Fruit fly (Drosophila melanogaster): ENCODE measurements around the gene sens.

sens gene

DNA sequence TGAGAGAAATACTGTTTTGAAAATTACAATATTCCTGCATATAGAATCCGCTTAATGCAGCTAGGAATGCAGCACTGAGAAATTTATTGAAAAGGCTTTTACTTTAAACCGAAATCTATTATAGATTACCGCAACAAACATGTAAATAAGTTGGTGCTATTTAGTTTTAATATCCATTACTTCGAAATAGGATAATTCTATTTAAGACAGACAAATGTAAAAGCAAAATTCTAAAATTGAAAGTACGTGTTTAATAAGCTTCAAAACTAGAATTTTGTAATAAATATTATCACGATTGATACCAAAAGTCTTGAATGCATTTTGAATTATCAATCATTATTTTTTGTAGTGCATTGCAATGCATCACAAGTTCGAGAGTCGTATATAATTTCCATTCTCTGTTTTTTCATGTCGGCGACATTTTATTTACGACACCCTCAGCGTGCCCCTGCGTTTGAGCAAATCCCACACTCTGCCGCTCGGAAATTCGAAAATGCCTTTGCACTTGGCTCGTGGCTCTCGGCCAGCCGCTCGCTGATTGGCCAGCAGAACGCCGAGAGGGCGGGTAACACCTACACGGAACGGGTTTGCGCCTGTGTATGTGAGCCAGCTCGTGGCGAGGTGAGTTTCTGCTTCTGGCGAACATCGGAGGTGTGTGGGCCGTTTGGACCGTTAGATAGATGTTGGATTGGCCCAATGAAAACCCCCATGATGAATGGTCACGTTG is 2.4 kb upstream of the sens start (continued):
- TF ChIP-seq CG6689 (GFP tag; IDR thresholded peaks at IDR 0.05) (peak; percentile 48), Gug (GFP tag; IDR thresholded peaks at IDR 0.05) (no peak; the same call in 3 of the 4 replicates), gsb-n (tag; optimal IDR thresholded peaks at IDR 0.05) (peak; percentile 6), CG16779 (GFP tag; IDR thresholded peaks at IDR 0.05) (no peak), klu (GFP tag; IDR thresholded peaks at IDR 0.05) (no peak), CG14965 (GFP tag; optimal IDR thresholded peaks at IDR 0.05; ENCODE audit: borderline replicate concordance) (no peak)

DNA sequence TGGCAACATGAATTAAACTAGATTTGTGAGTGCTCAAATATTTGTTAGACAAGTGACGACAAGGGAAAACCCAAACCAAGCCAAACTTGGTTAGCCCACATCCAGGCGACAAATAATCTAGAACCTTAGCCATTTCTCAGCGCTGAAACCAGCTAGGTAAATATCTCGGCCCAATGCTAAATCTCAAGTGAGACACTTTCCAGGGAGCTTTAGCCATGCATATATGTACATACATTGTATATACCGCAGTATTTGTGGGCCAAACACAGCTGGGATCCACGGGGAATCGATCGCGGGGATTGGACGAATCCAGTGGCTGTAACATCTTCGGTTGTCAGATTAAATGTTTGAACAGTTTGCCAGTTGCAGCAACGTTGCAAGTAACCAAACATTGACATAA is 3.3 kb downstream of the sens start:
- TF ChIP-seq CG5180 (GFP tag; optimal IDR thresholded peaks at IDR 0.05) (no peak), Ets65A (GFP tag) (peak; percentile 35), Asciz (GFP tag; optimal IDR thresholded peaks at IDR 0.05) (no peak), Six4 (GFP tag; optimal IDR thresholded peaks at IDR 0.05) (no peak), Med (GFP tag) (peak; percentile 31), fd64A (GFP tag; optimal IDR thresholded peaks at IDR 0.05) (peak; percentile 13), Ets97D (GFP tag; optimal IDR thresholded peaks at IDR 0.05) (no peak), Xrp1 (GFP tag; IDR thresholded peaks at IDR 0.05) (no peak), CG31441 (GFP tag; IDR thresholded peaks at IDR 0.05) (no peak), pnt (GFP tag; optimal IDR thresholded peaks at IDR 0.05) (no peak), CG17912 (GFP tag; optimal IDR thresholded peaks at IDR 0.05) (no peak), Optix (GFP tag; IDR thresholded peaks at IDR 0.05) (no peak), tna (GFP tag; IDR thresholded peaks at IDR 0.05; ENCODE audit: partially characterized antibody) (no peak), ATbp (GFP tag; optimal IDR thresholded peaks at IDR 0.05) (peak; percentile 26), CG1603 (tag; optimal IDR thresholded peaks at IDR 0.05) (peak; percentile 25), sens (GFP tag) (peak; percentile 91), Meics (GFP tag; optimal IDR thresholded peaks at IDR 0.05) (peak; percentile 19)

DNA sequence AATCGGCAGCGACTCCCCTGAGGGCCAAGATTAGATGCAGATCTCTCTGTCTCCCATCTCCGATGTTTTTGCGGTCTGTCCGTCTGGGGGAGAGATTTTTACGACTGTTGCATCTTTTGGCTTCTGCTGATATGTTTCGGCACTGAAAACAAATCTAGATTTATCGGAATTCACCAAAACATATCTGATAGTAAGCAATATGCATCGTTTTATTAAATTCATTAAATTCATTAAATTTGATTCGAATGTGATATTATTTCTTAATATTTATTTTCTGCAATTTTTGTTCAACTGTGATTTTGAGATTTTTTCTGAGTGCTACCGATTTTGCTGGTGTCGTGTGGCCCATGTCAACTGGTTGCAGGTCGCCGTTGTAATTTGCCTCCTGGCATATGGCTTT is 7.4 kb downstream of the sens start:
- no peak for TF ChIP-seq Dfd (GFP tag; optimal IDR thresholded peaks at IDR 0.05)
- TF ChIP-seq Sry-δ (GFP tag; optimal IDR thresholded peaks at IDR 0.05) = no peak
- TF ChIP-seq CG8944 (GFP tag; optimal IDR thresholded peaks at IDR 0.05) = no peak
- TF ChIP-seq CG7745 (tag; optimal IDR thresholded peaks at IDR 0.05) = no peak
- TF ChIP-seq row (GFP tag; IDR thresholded peaks at IDR 0.05) = no peak
- TF ChIP-seq ewg (GFP tag; optimal IDR thresholded peaks at IDR 0.05) = no peak
- peak; percentile 12 for TF ChIP-seq CG10979 (tag; optimal IDR thresholded peaks at IDR 0.05)
- TF ChIP-seq CG9727 (GFP tag; optimal IDR thresholded peaks at IDR 0.05) = peak; percentile 15
- TF ChIP-seq sens (GFP tag) = peak; percentile 87

DNA sequence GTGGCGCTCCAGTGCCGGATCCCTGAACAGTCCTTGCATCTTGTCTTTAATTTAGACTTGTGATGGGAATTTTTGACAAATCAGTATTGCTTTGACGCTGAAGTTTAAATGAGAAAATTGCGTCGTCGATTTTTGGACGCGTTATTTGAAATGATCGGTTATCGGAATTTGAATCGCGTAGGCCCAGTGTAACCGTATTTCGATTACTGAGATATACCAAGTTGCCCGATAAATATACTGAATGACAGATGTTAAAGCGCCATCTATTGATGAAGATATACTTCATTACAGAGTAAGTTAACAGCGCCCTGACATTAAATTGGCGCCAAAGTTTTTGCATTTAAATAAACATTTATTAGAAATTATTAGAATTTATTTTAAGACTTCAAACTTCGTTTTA is 11.1 kb downstream of the sens start, which contains the start of gene Poc1:
Gene Poc1, minus strand, starts transcription at position 173 of the 400 bp plus-strand sequence.
- no peak for TF ChIP-seq Drgx (GFP tag; IDR thresholded peaks at IDR 0.05)
- no peak for TF ChIP-seq row (GFP tag; IDR thresholded peaks at IDR 0.05)
- no peak for TF ChIP-seq CG1647 (GFP tag; optimal IDR thresholded peaks at IDR 0.05)
- TF ChIP-seq Pdp1 (GFP tag; optimal IDR thresholded peaks at IDR 0.05) = no peak
- no peak for TF ChIP-seq jigr1 (GFP tag; IDR thresholded peaks at IDR 0.05)
- no peak for TF ChIP-seq emc (GFP tag; optimal IDR thresholded peaks at IDR 0.05)
- TF ChIP-seq lola (GFP tag; optimal IDR thresholded peaks at IDR 0.05) = no peak
- peak; percentile 44; the same call in 1 of the 2 replicates for TF ChIP-seq bbx (GFP tag; IDR thresholded peaks at IDR 0.05; ENCODE audit: partially characterized antibody)
- no peak for TF ChIP-seq Nf-YA (GFP tag; IDR thresholded peaks at IDR 0.05)
- TF ChIP-seq Scr (GFP tag; IDR thresholded peaks at IDR 0.05; ENCODE audit: partially characterized antibody) = peak; percentile 32; the same call in 1 of the 2 replicates
- peak; percentile 23; the same call in 1 of the 3 replicates for TF ChIP-seq CG14860 (GFP tag; IDR thresholded peaks at IDR 0.05; ENCODE audit: partially characterized antibody)
- peak; percentile 41 for TF ChIP-seq nmo (GFP tag; optimal IDR thresholded peaks at IDR 0.05)
- no peak for TF ChIP-seq salm (tag; optimal IDR thresholded peaks at IDR 0.05)
- TF ChIP-seq gcm2 (GFP tag; optimal IDR thresholded peaks at IDR 0.05) = no peak
- peak; percentile 52 for TF ChIP-seq CG2116 (GFP tag; optimal IDR thresholded peaks at IDR 0.05)
- TF ChIP-seq Ssrp (tag; optimal IDR thresholded peaks at IDR 0.05) = no peak
- no peak for TF ChIP-seq TFAM (GFP tag; optimal IDR thresholded peaks at IDR 0.05)
